Worm (Caenorhabditis elegans): ENCODE data around the gene flp-4.

- TF ChIP-seq mab-5 (tag; optimal IDR thresholded peaks at IDR 0.05) = no peak
- no peak for TF ChIP-seq pha-4 (tag; optimal IDR thresholded peaks at IDR 0.05)
- no peak for TF ChIP-seq nhr-237 (tag; optimal IDR thresholded peaks at IDR 0.05)
These were observed 20.5 kb upstream of the flp-4 start, which contains the start of gene F52H3.6 for ce11 chrII:10028195-10028594.

Measured in whole organism, mixed stage, embryonic.